Worm (Caenorhabditis elegans) whole organism, L3 larva: ENCODE data around the gene T05G5.5.

Experiments
- ama-1 ChIP-seq: fragments of 150-350 bp; optimal IDR thresholded peaks from 2 replicates; lab custom pipeline; 2018
- lin-39 ChIP-seq: fragments of 150-350 bp; optimal IDR thresholded peaks from 2 replicates; lab custom pipeline; 2018; ENCODE audit warnings: missing biosample characterization, missing genetic modification reagents, missing genetic modification characterization
- nhr-11 ChIP-seq: fragments of 150-350 bp; optimal IDR thresholded peaks from 2 replicates; lab custom pipeline; 2014; ENCODE audit warnings: missing biosample characterization, missing genetic modification characterization
- nhr-28 ChIP-seq: fragments of 150-350 bp; optimal IDR thresholded peaks from 2 replicates; lab custom pipeline; 2014; ENCODE audit warnings: missing biosample characterization, missing genetic modification characterization
- nhr-76 ChIP-seq: fragments of 150-350 bp; sonication (generic microtip); optimal IDR thresholded peaks from 5 replicates; lab custom pipeline; 2014; ENCODE audit warnings: missing biosample characterization, missing genetic modification characterization
- tbx-2 ChIP-seq: sonication (generic microtip); optimal IDR thresholded peaks from 2 replicates; lab custom pipeline; 2016; ENCODE audit warnings: mild to moderate bottlenecking, missing genetic modification characterization, missing compliant biosample characterization
- unc-62 ChIP-seq: fragments of 150-350 bp; sonication (generic microtip); optimal IDR thresholded peaks from 4 replicates; lab custom pipeline; 2014; ENCODE audit warnings: missing biosample characterization, missing genetic modification reagents, missing genetic modification characterization

ce11 chrIII:9735857-9736256 is 15.4 kb downstream of the T05G5.5 start, which contains the start of gene dao-6:
- TF ChIP-seq lin-39 (tag; lab: Kevin White, UChicago) (no peak), nhr-28 (tag; lab: Kevin White, UChicago) (no peak), ama-1 (no peak), nhr-76 (tag; lab: Kevin White, UChicago) (no peak), tbx-2 (tag; lab: Kevin White, UChicago) (no peak), nhr-11 (no peak), unc-62 (no peak)
